Worm (Caenorhabditis elegans) whole organism, L3 larva: ENCODE measurements around the gene paa-1.
A peak's percentile ranks its signal among the peaks of the same experiment; 100 is the strongest.

Experiments used
- ZK546.5 ChIP-seq: sonication (generic microtip); optimal IDR thresholded peaks from 2 replicates; lab custom pipeline; 2017; ENCODE audit warnings: missing biosample characterization, missing genetic modification characterization
- ama-1 ChIP-seq: fragments of 150-350 bp; optimal IDR thresholded peaks from 2 replicates; lab custom pipeline; 2018
- ceh-16 ChIP-seq: sonication (generic microtip); optimal IDR thresholded peaks from 2 replicates; lab custom pipeline; 2017; ENCODE audit warnings: missing biosample characterization, missing genetic modification characterization
- ceh-28 ChIP-seq: fragments of 150-350 bp; optimal IDR thresholded peaks from 2 replicates; lab custom pipeline; 2014; ENCODE audit warnings: missing biosample characterization, missing genetic modification reagents, missing genetic modification characterization
- egl-27 ChIP-seq: sonication (generic microtip); optimal IDR thresholded peaks from 4 replicates; lab custom pipeline; 2017; ENCODE audit warnings: missing biosample characterization, missing genetic modification reagents, missing genetic modification characterization
- egl-5 ChIP-seq: fragments of 150-350 bp; optimal IDR thresholded peaks from 2 replicates; lab custom pipeline; 2017; ENCODE audit warnings: missing biosample characterization, missing genetic modification reagents, missing genetic modification characterization, inconsistent platforms
- elt-1 ChIP-seq: fragments of 150-350 bp; optimal IDR thresholded peaks from 2 replicates; lab custom pipeline; 2014; ENCODE audit warnings: missing biosample characterization, missing genetic modification characterization
- elt-2 ChIP-seq: sonication (generic microtip); optimal IDR thresholded peaks from 2 replicates; lab custom pipeline; 2016; ENCODE audit warnings: missing genetic modification reagents, mild to moderate bottlenecking, missing genetic modification characterization, missing compliant biosample characterization
- elt-3 ChIP-seq, 3 experiments: fragments of 150-350 bp in 1 of 3; sonication (generic microtip) in 2 of 3; optimal IDR thresholded peaks; 2 replicates in 2 of 3; 4 replicates in 1 of 3; lab custom pipeline; 2014 to 2017; ENCODE audit warnings: missing biosample characterization in 3 of 3, missing genetic modification characterization in 3 of 3
- fkh-2 ChIP-seq: fragments of 150-350 bp; optimal IDR thresholded peaks from 2 replicates; lab custom pipeline; 2014; ENCODE audit warnings: missing biosample characterization, missing genetic modification reagents, missing genetic modification characterization
- hmg-11 ChIP-seq: sonication (generic microtip); optimal IDR thresholded peaks from 2 replicates; lab custom pipeline; 2016; ENCODE audit warnings: missing genetic modification characterization, missing compliant biosample characterization
- lin-39 ChIP-seq: fragments of 150-350 bp; optimal IDR thresholded peaks from 2 replicates; lab custom pipeline; 2018; ENCODE audit warnings: missing biosample characterization, missing genetic modification reagents, missing genetic modification characterization
- mdl-1 ChIP-seq: fragments of 150-350 bp; optimal IDR thresholded peaks from 2 replicates; lab custom pipeline; 2014; ENCODE audit warnings: missing biosample characterization, missing genetic modification characterization
- nfya-1 ChIP-seq: sonication (generic microtip); optimal IDR thresholded peaks from 2 replicates; lab custom pipeline; 2017; ENCODE audit warnings: missing genetic modification characterization, mild to moderate bottlenecking, missing compliant biosample characterization, antibody characterized with exemption, moderate library complexity; ENCODE audit not compliant: insufficient read depth
- nhr-11 ChIP-seq: fragments of 150-350 bp; optimal IDR thresholded peaks from 2 replicates; lab custom pipeline; 2014; ENCODE audit warnings: missing biosample characterization, missing genetic modification characterization
- nhr-12 ChIP-seq: fragments of 150-350 bp; optimal IDR thresholded peaks from 2 replicates; lab custom pipeline; 2014; ENCODE audit warnings: missing biosample characterization, missing genetic modification characterization
- nhr-23 ChIP-seq: fragments of 150-350 bp; optimal IDR thresholded peaks from 2 replicates; lab custom pipeline; 2014; ENCODE audit warnings: missing biosample characterization, missing genetic modification reagents, missing genetic modification characterization
- nhr-25 ChIP-seq: sonication (generic microtip); optimal IDR thresholded peaks from 2 replicates; lab custom pipeline; 2017; ENCODE audit warnings: missing biosample characterization, missing genetic modification characterization
- nhr-28 ChIP-seq: fragments of 150-350 bp; optimal IDR thresholded peaks from 2 replicates; lab custom pipeline; 2014; ENCODE audit warnings: missing biosample characterization, missing genetic modification characterization
- nhr-43 ChIP-seq: sonication (generic microtip); optimal IDR thresholded peaks from 2 replicates; lab custom pipeline; 2016; ENCODE audit warnings: mild to moderate bottlenecking, missing genetic modification characterization, missing compliant biosample characterization; ENCODE audit not compliant: poor library complexity, severe bottlenecking
- nhr-77 ChIP-seq: fragments of 150-350 bp; optimal IDR thresholded peaks from 2 replicates; lab custom pipeline; 2014; ENCODE audit warnings: missing biosample characterization, missing genetic modification characterization
- pha-4 ChIP-seq: fragments of 150-350 bp; optimal IDR thresholded peaks from 2 replicates; lab custom pipeline; 2014; ENCODE audit warnings: missing biosample characterization, missing genetic modification reagents, missing genetic modification characterization
- pqm-1 ChIP-seq: fragments of 150-350 bp; optimal IDR thresholded peaks from 2 replicates; lab custom pipeline; 2017; ENCODE audit warnings: missing biosample characterization, missing genetic modification characterization, inconsistent platforms
- sea-2 ChIP-seq: fragments of 150-350 bp; sonication (generic microtip); optimal IDR thresholded peaks from 4 replicates; lab custom pipeline; 2014; ENCODE audit warnings: missing biosample characterization, missing genetic modification reagents, missing genetic modification characterization
- skn-1 ChIP-seq: fragments of 150-350 bp; optimal IDR thresholded peaks from 2 replicates; lab custom pipeline; 2014; ENCODE audit warnings: missing biosample characterization, missing genetic modification characterization
- snpc-4 ChIP-seq: fragments of 150-350 bp; optimal IDR thresholded peaks from 2 replicates; lab custom pipeline; 2014; ENCODE audit warnings: missing biosample characterization, missing genetic modification characterization
- unc-39 ChIP-seq: sonication (generic microtip); optimal IDR thresholded peaks from 4 replicates; lab custom pipeline; 2017; ENCODE audit warnings: missing biosample characterization, missing genetic modification characterization
- zag-1 ChIP-seq: fragments of 150-350 bp; optimal IDR thresholded peaks from 2 replicates; lab custom pipeline; 2014; ENCODE audit warnings: missing biosample characterization, missing genetic modification characterization
- ztf-11 ChIP-seq: fragments of 150-350 bp; optimal IDR thresholded peaks from 2 replicates; lab custom pipeline; 2014; ENCODE audit warnings: missing biosample characterization, missing genetic modification characterization
- ztf-4 ChIP-seq: fragments of 150-350 bp; optimal IDR thresholded peaks from 2 replicates; lab custom pipeline; 2014; ENCODE audit warnings: missing biosample characterization, missing genetic modification characterization

The paa-1 gene

ce11 chrIII:5422561-5423103, 27.9 kb upstream of the paa-1 start:
- TF ChIP-seq nhr-23 (tag; lab: Kevin White, UChicago) (peak; percentile 39), egl-5 (tag; lab: Kevin White, UChicago) (peak; percentile 12), nhr-77 (tag; lab: Kevin White, UChicago) (no peak)

- TF ChIP-seq ama-1 (lab: Kevin White, UChicago) = no peak
- no peak for TF ChIP-seq zag-1
- TF ChIP-seq elt-2 (tag; lab: Kevin White, UChicago) = no peak
- TF ChIP-seq snpc-4 (tag; lab: Kevin White, UChicago) = no peak
- peak; percentile 36 for TF ChIP-seq nhr-23 (tag; lab: Kevin White, UChicago)
- TF ChIP-seq fkh-2 (tag; lab: Kevin White, UChicago) = no peak
- no peak for TF ChIP-seq nhr-28 (tag; lab: Kevin White, UChicago)
- no peak for TF ChIP-seq nhr-11 (tag; lab: Kevin White, UChicago)
- peak; percentile 35 for TF ChIP-seq nhr-43 (tag; lab: Kevin White, UChicago)
- no peak for TF ChIP-seq unc-39 (tag; lab: Kevin White, UChicago)
- TF ChIP-seq ztf-4 = no peak
- TF ChIP-seq elt-1 (tag; lab: Kevin White, UChicago) = no peak
- no peak for TF ChIP-seq elt-3 (tag; optimal IDR thresholded peaks at IDR 0.05; lab: Kevin White, UChicago)
- peak; percentile 73 for TF ChIP-seq nhr-25 (tag; lab: Kevin White, UChicago)
- TF ChIP-seq skn-1 = no peak
- TF ChIP-seq egl-27 (tag; lab: Kevin White, UChicago) = no peak
- TF ChIP-seq sea-2 (GFP tag; lab: Kevin White, UChicago) = no peak
Measured at ce11 chrIII:5423665-5424133, 26.8 kb upstream of the paa-1 start, which contains the start of gene dnj-24. Gene dnj-24, minus strand, starts transcription at chrIII:5424083.

ce11 chrIII:5424363-5424762, 26.2 kb upstream of the paa-1 start:
- TF ChIP-seq ztf-11 (tag; lab: Kevin White, UChicago) = no peak
- TF ChIP-seq nhr-23 (tag; lab: Kevin White, UChicago) = peak; percentile 56
- TF ChIP-seq skn-1 = no peak
- TF ChIP-seq nfya-1 (tag; lab: Kevin White, UChicago) = peak; percentile 1
- TF ChIP-seq pha-4 (tag; lab: Kevin White, UChicago) = peak; percentile 54

ce11 chrIII:5427096-5427495, 23.4 kb upstream of the paa-1 start:
- no peak for TF ChIP-seq ceh-28 (tag; lab: Kevin White, UChicago)
- TF ChIP-seq ceh-16 (tag; lab: Kevin White, UChicago) = no peak
- no peak for TF ChIP-seq nfya-1 (tag; lab: Kevin White, UChicago)
- no peak for TF ChIP-seq ZK546.5 (tag; lab: Kevin White, UChicago)
- TF ChIP-seq, all 47 proteins: peak for 0

ce11 chrIII:5436306-5436705, 14.2 kb upstream of the paa-1 start:
- no peak for TF ChIP-seq pqm-1 (tag; lab: Kevin White, UChicago)
- TF ChIP-seq mdl-1 (tag; lab: Kevin White, UChicago) = no peak
- TF ChIP-seq hmg-11 (tag; lab: Kevin White, UChicago) = no peak
- no peak for TF ChIP-seq lin-39 (tag; lab: Kevin White, UChicago)
- no peak for TF ChIP-seq nfya-1 (tag; lab: Kevin White, UChicago)

ce11 chrIII:5438064-5438463, 12.5 kb upstream of the paa-1 start:
- TF ChIP-seq egl-5 (tag; lab: Kevin White, UChicago) (no peak), elt-2 (tag; lab: Kevin White, UChicago) (peak; percentile 44), ama-1 (lab: Kevin White, UChicago) (no peak), elt-3 (tag; optimal IDR thresholded peaks at IDR 0.05; lab: Kevin White, UChicago) (peak in 1 of 3 experiments; percentile 70), ceh-16 (tag; lab: Kevin White, UChicago) (no peak), nhr-12 (no peak), lin-39 (tag; lab: Kevin White, UChicago) (no peak)
